Worm (Caenorhabditis elegans): Measurements from ENCODE around the gene sre-29.
"Not testable (repeated sequence)": the region's sequence is repeated elsewhere in the genome, so short reads cannot be mapped to it uniquely, and the experiment has no call there.

sre-29 gene

DNA sequence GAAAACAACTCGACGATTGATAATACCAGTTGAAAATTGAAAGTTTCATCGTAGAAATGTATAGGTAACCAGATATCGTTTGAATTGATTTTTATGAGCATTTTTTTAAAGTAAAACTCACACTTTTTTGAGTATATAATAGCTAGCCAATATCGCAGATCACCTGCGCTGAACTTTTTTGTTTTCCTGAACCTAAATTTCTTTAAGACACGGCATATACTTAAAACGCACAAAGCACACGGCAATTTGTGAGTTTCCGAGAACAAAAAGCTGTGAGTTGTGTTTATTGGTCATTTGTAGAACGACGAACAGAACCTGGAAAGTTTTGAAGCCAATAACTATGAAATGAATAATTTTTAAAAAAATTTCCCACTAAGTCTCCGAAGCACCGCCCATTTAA lies at the start of gene sre-29:
TSS of gene sre-29 (minus strand) at position 101 of the 400 bp plus-strand sequence.
- TF ChIP-seq him-1 (tag; optimal IDR thresholded peaks at IDR 0.05) (no peak), dao-5 (tag; optimal IDR thresholded peaks at IDR 0.05) (no peak), W03F9.2 (tag; optimal IDR thresholded peaks at IDR 0.05) (no peak)

DNA sequence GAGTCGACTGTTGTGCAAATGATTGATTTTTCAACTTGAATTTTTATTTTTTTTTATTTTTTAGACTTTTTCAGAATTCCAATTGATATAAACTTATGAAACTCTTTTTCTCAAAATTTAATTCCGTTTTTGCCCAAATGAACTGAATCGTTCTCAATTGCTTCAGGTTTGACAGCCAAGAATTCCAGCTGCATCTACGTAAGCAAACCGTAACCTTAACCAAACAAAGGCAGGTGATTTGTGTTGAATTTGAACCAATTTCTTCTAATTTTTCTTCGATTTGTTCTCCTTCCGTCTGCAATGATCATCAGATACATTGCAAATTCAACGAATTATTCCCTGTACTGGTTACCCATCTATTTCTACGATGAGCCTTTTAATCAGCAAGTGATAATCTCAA lies 48.2 kb upstream of the sre-29 start, which contains the start of gene sre-34:
TSS of gene sre-34 (plus strand) at position 301 of the 400 bp plus-strand sequence.
- no peak for TF ChIP-seq him-1 (tag; optimal IDR thresholded peaks at IDR 0.05)

DNA sequence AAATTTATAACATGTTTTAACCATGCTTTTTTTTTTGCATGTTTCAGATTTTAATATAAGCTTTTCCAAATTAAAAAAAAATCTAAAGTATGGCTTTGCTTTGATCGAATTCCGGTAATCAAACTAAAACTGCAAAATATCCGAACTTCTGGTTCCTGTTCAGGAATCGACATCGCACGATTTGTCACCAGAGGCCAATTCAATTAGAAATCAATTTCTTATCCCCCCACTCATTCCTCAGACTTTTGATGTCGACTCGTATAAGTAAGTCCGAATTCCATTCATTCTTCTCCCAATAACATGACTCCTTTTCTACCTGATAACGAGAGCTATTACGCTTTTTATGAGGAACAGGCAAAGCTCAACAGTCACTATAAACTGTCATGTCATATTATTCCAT lies 46.5 kb upstream of the sre-29 start, which contains the start of gene srh-27:
TSS of gene srh-27 (plus strand) at position 301 of the 400 bp plus-strand sequence.
- TF ChIP-seq dao-5 (tag; optimal IDR thresholded peaks at IDR 0.05) (no peak), W03F9.2 (tag; optimal IDR thresholded peaks at IDR 0.05) (no peak), him-1 (tag; optimal IDR thresholded peaks at IDR 0.05) (no peak)

ce11 chrII:12444679-12445376 lies 43.1 kb upstream of the sre-29 start, which contains the start of the genes W05H5.1 and pitr-6:
Gene W05H5.1 (minus strand): TSS chrII:12444779.
Gene pitr-6 (plus strand): TSS chrII:12445326.
- TF ChIP-seq W03F9.2 (tag; optimal IDR thresholded peaks at IDR 0.05): no peak
- no peak for TF ChIP-seq him-1 (tag; optimal IDR thresholded peaks at IDR 0.05)

ce11 chrII:12441164-12441563 lies 39.5 kb upstream of the sre-29 start, which contains the start of gene Y57A10C.10:
Gene Y57A10C.10 (minus strand): TSS chrII:12441264.
- not testable (repeated sequence) for TF ChIP-seq dao-5, him-1, W03F9.2 (tag; optimal IDR thresholded peaks at IDR 0.05)

ce11 chrII:12438441-12438840 lies 36.8 kb upstream of the sre-29 start, which contains the start of gene Y57A10C.9:
Gene Y57A10C.9 (minus strand): TSS chrII:12438541.
- TF ChIP-seq W03F9.2 (tag; optimal IDR thresholded peaks at IDR 0.05) (no peak), him-1 (tag; optimal IDR thresholded peaks at IDR 0.05) (no peak), dao-5 (tag; optimal IDR thresholded peaks at IDR 0.05) (no peak)

ce11 chrII:12436717-12437116 lies 35.0 kb upstream of the sre-29 start:
- TF ChIP-seq dao-5 (tag; optimal IDR thresholded peaks at IDR 0.05): no peak
- no peak for TF ChIP-seq W03F9.2 (tag; optimal IDR thresholded peaks at IDR 0.05)
- TF ChIP-seq him-1 (tag; optimal IDR thresholded peaks at IDR 0.05): no peak

DNA sequence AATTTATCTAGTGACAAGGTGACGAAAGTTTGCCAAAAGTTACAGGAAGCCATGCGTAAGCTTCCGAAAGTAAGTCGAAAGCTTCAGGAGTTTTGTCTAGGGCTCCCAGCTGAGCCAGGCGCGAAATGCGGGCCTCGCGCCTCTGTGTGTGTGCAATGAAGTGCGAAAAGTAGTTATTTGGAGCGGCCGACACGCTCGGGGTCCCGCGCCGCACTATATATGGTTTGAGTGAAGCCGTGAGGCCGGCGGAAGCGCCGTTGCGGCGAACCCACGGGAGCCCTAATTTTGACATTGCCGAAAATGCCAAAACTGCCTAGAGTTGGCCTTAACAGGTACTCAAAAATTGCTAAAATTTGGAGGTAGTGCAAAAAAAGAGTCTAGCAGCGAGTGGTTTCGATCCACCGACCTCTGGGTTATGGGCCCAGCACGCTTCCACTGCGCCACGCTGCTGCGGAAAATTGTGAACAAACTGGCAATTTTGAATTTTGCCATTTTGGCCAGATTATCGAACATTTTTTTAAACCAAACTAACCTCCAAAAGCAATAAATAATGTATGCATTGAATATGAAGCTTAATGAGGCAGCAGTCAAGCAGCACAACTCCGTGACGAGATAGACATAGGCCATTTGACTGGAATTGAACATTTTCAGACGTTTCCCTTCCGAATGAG lies 33.6 kb upstream of the sre-29 start:
- TF ChIP-seq him-1 (tag; optimal IDR thresholded peaks at IDR 0.05) (no peak), W03F9.2 (tag; optimal IDR thresholded peaks at IDR 0.05) (no peak), dao-5 (tag; optimal IDR thresholded peaks at IDR 0.05) (no peak)

ce11 chrII:12432356-12432755 lies 30.7 kb upstream of the sre-29 start, which contains the start of gene dct-12:
Gene dct-12 (minus strand): TSS chrII:12432456.
- TF ChIP-seq him-1 (tag; optimal IDR thresholded peaks at IDR 0.05) (no peak), dao-5 (tag; optimal IDR thresholded peaks at IDR 0.05) (no peak), W03F9.2 (tag; optimal IDR thresholded peaks at IDR 0.05) (no peak)

DNA sequence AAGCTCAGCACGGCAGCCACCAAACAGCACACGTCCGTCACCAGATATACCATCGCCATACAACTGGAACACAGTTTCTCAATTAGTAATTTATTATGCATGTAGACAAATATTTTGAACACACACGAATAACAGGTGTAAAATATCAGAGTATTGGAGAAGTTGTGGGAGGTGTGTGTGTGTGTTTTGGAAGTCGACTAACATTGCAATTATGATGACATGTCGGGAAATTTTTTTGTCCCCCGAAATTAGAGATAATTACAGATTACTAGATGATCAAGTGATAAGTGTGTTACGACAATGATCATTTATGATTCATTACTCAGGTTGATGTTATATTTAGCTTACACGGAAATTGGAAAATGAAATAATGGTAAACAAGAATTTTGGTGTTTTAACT lies 28.1 kb upstream of the sre-29 start, which contains the start of gene Y57A10C.8:
TSS of gene Y57A10C.8 (minus strand) at position 101 of the 400 bp plus-strand sequence.
- TF ChIP-seq him-1 (tag; optimal IDR thresholded peaks at IDR 0.05) (no peak), W03F9.2 (tag; optimal IDR thresholded peaks at IDR 0.05) (no peak), dao-5 (tag; optimal IDR thresholded peaks at IDR 0.05) (no peak)

DNA sequence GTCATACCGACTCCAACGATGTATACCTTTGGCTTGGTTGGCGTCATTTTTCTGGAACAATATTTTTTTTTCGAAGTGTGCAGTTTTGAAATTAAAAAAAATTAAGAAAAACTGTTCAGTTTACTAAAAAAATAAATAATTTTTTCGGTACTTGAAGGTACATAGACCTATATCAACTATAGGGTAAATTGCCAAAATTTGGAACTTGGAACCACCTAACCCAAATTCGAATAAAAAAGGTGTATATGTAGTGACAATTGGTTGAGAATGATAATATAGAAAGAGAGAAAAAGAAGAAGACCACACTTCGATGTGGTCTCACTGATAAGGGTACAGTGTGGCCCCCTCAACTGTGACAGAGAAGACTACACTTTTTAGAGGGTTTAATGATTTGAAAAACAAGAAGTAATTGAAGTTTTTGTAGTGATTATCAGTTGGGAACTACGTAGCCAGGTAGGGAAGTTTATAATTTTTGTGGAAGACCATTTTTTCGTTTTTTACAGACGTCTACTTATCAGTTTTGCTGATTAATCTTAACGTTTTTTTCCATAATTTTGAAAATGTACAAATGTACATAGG lies 24.0 kb upstream of the sre-29 start, which contains the start of gene daf-22:
TSS of gene daf-22 (minus strand) at position 51 of the 579 bp plus-strand sequence.
- TF ChIP-seq dao-5 (tag; optimal IDR thresholded peaks at IDR 0.05) (no peak), W03F9.2 (tag; optimal IDR thresholded peaks at IDR 0.05) (peak; percentile 32)

DNA sequence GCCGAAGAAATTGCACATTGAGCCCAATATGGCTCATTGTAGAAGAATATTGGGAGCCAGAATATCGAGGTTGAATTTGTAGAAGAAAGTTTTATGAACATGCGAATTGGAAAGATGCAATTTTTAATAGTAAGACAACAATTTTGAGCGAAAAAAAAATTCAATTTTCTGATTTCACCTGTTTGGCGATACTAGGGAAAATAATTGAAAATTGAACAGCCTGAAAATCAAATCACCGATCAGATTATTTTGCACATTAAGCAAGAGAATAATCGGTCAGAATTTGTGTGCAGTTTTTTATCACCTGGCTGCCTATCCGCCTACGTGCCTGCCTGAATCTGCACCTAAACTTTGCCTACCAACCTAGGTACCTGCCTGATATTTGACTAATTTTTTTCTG lies 18.8 kb upstream of the sre-29 start, which contains the start of gene sre-26:
TSS of gene sre-26 (minus strand) at position 101 of the 400 bp plus-strand sequence.
- TF ChIP-seq him-1 (tag; optimal IDR thresholded peaks at IDR 0.05): no peak
- no peak for TF ChIP-seq dao-5 (tag; optimal IDR thresholded peaks at IDR 0.05)
- no peak for TF ChIP-seq W03F9.2 (tag; optimal IDR thresholded peaks at IDR 0.05)

- TF ChIP-seq him-1 (tag; optimal IDR thresholded peaks at IDR 0.05) (no peak), dao-5 (tag; optimal IDR thresholded peaks at IDR 0.05) (no peak), W03F9.2 (tag; optimal IDR thresholded peaks at IDR 0.05) (no peak)
Measured at ce11 chrII:12417996-12418395, 16.3 kb upstream of the sre-29 start.

DNA sequence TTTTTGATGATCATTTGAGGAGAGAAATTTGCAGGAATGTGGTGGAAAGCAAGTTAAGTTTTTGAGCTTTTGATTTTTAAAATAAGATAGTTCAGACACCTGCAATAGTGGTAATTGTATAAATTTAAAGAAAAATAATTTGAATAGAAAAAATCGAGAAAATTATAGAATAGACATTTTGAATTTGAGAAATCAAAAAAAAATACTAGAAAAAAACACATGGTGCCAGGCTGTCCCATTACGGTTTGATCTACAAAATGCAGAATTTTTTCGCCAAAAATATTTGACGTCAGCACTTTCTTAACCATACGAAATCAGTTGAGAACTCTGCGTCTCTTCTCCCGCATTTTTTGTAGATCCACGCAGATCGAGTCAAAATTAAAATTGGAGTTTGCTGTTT lies 15.8 kb upstream of the sre-29 start, which contains the start of gene sre-27:
TSS of gene sre-27 (minus strand) at position 101 of the 400 bp plus-strand sequence.
- TF ChIP-seq W03F9.2 (tag; optimal IDR thresholded peaks at IDR 0.05) (no peak), him-1 (tag; optimal IDR thresholded peaks at IDR 0.05) (no peak), dao-5 (tag; optimal IDR thresholded peaks at IDR 0.05) (no peak)
